Worm (Caenorhabditis elegans) whole organism, mixed stage, embryonic: ENCODE data around the gene tmbi-4.

Experiments used
- M03D4.4 ChIP-seq: sonication (generic microtip); optimal IDR thresholded peaks from 2 replicates; lab custom pipeline; 2017; ENCODE audit warnings: mild to moderate bottlenecking, missing genetic modification characterization, missing compliant biosample characterization
- bed-3 ChIP-seq: fragments of 200-800 bp; sonication (Bioruptor generic); optimal IDR thresholded peaks from 3 replicates; lab custom pipeline; 2018; ENCODE audit warnings: mild to moderate bottlenecking, missing genetic modification characterization, moderate library complexity, missing compliant biosample characterization
- blmp-1 ChIP-seq: fragments of 150-350 bp; optimal IDR thresholded peaks from 2 replicates; lab custom pipeline; 2014; ENCODE audit warnings: missing biosample characterization, missing genetic modification characterization
- ceh-39 ChIP-seq: fragments of 150-350 bp; optimal IDR thresholded peaks from 2 replicates; lab custom pipeline; 2014; ENCODE audit warnings: missing biosample characterization, missing genetic modification characterization
- ceh-83 ChIP-seq: fragments of 200-800 bp; sonication (Bioruptor generic); optimal IDR thresholded peaks from 2 replicates; lab custom pipeline; 2018; ENCODE audit warnings: mild to moderate bottlenecking, missing genetic modification characterization, missing compliant biosample characterization
- ces-1 ChIP-seq: fragments of 150-350 bp; optimal IDR thresholded peaks from 2 replicates; lab custom pipeline; 2014; ENCODE audit warnings: missing biosample characterization, missing genetic modification reagents, missing genetic modification characterization
- cnd-1 ChIP-seq: fragments of 200-800 bp; sonication (Bioruptor generic); optimal IDR thresholded peaks from 2 replicates; lab custom pipeline; 2018; ENCODE audit warnings: mild to moderate bottlenecking, missing genetic modification characterization, missing compliant biosample characterization
- drap-1 ChIP-seq: fragments of 200-800 bp; sonication (Bioruptor generic); optimal IDR thresholded peaks from 3 replicates; lab custom pipeline; 2018; ENCODE audit warnings: mild to moderate bottlenecking, missing genetic modification characterization, missing compliant biosample characterization
- elt-1 ChIP-seq: sonication (generic microtip); optimal IDR thresholded peaks from 2 replicates; lab custom pipeline; 2017; ENCODE audit warnings: missing genetic modification characterization, mild to moderate bottlenecking, missing compliant biosample characterization, antibody characterized with exemption, moderate library complexity, borderline replicate concordance; ENCODE audit not compliant: insufficient read depth
- elt-3 ChIP-seq: fragments of 150-350 bp; optimal IDR thresholded peaks from 2 replicates; lab custom pipeline; 2014; ENCODE audit warnings: missing biosample characterization, missing genetic modification characterization
- ham-2 ChIP-seq: fragments of 200-800 bp; sonication (Bioruptor generic); optimal IDR thresholded peaks from 2 replicates; lab custom pipeline; 2018; ENCODE audit warnings: mild to moderate bottlenecking, missing genetic modification characterization, missing compliant biosample characterization
- hlh-1 ChIP-seq: fragments of 150-350 bp; optimal IDR thresholded peaks from 2 replicates; lab custom pipeline; 2014; ENCODE audit warnings: missing biosample characterization, missing genetic modification reagents, missing genetic modification characterization
- lin-13 ChIP-seq: fragments of 150-350 bp; optimal IDR thresholded peaks from 2 replicates; lab custom pipeline; 2014; ENCODE audit warnings: missing biosample characterization, missing genetic modification characterization
- lin-32 ChIP-seq: fragments of 200-800 bp; sonication (Bioruptor generic); optimal IDR thresholded peaks from 2 replicates; lab custom pipeline; 2018; ENCODE audit warnings: mild to moderate bottlenecking, missing genetic modification characterization, missing compliant biosample characterization
- lsy-2 ChIP-seq: fragments of 150-350 bp; optimal IDR thresholded peaks from 2 replicates; lab custom pipeline; 2014; ENCODE audit warnings: missing biosample characterization, missing genetic modification characterization
- mab-5 ChIP-seq: fragments of 150-350 bp; optimal IDR thresholded peaks from 2 replicates; lab custom pipeline; 2014; ENCODE audit warnings: missing biosample characterization, missing genetic modification characterization
- mep-1 ChIP-seq: fragments of 150-350 bp; optimal IDR thresholded peaks from 2 replicates; lab custom pipeline; 2017; ENCODE audit warnings: missing biosample characterization, missing genetic modification reagents, missing genetic modification characterization, inconsistent platforms
- mls-2 ChIP-seq: sonication (generic microtip); optimal IDR thresholded peaks from 2 replicates; lab custom pipeline; 2016; ENCODE audit warnings: mild to moderate bottlenecking, missing genetic modification characterization, moderate library complexity, missing compliant biosample characterization
- nhr-2 ChIP-seq: fragments of 150-350 bp; optimal IDR thresholded peaks from 2 replicates; lab custom pipeline; 2014; ENCODE audit warnings: missing biosample characterization, missing genetic modification characterization
- nhr-237 ChIP-seq: fragments of 150-350 bp; optimal IDR thresholded peaks from 2 replicates; lab custom pipeline; 2014; ENCODE audit warnings: missing biosample characterization, missing genetic modification characterization
- pha-4 ChIP-seq: fragments of 150-350 bp; optimal IDR thresholded peaks from 2 replicates; lab custom pipeline; 2018; ENCODE audit warnings: missing biosample characterization, missing genetic modification reagents, missing genetic modification characterization
- sem-2 ChIP-seq: fragments of 200-800 bp; sonication (Bioruptor generic); optimal IDR thresholded peaks from 2 replicates; lab custom pipeline; 2018; ENCODE audit warnings: mild to moderate bottlenecking, missing genetic modification characterization, missing compliant biosample characterization
- snpc-4 ChIP-seq: fragments of 150-350 bp; optimal IDR thresholded peaks from 2 replicates; lab custom pipeline; 2014; ENCODE audit warnings: missing biosample characterization, missing genetic modification characterization
- sptf-1 ChIP-seq: sonication (generic microtip); optimal IDR thresholded peaks from 2 replicates; lab custom pipeline; 2017; ENCODE audit warnings: mild to moderate bottlenecking, missing genetic modification characterization, moderate library complexity, missing compliant biosample characterization
- unc-120 ChIP-seq: sonication (generic microtip); optimal IDR thresholded peaks from 2 replicates; lab custom pipeline; 2017; ENCODE audit warnings: missing genetic modification characterization, missing compliant biosample characterization; ENCODE audit not compliant: poor library complexity, severe bottlenecking
- unc-39 ChIP-seq: fragments of 150-350 bp; optimal IDR thresholded peaks from 2 replicates; lab custom pipeline; 2014; ENCODE audit warnings: missing biosample characterization, missing genetic modification characterization
- unc-62 ChIP-seq: fragments of 150-350 bp; optimal IDR thresholded peaks from 2 replicates; lab custom pipeline; 2014; ENCODE audit warnings: missing biosample characterization, missing genetic modification reagents, missing genetic modification characterization
- zip-8 ChIP-seq: fragments of 150-350 bp; optimal IDR thresholded peaks from 2 replicates; lab custom pipeline; 2014; ENCODE audit warnings: missing biosample characterization, missing genetic modification characterization

The tmbi-4 gene

ce11 chrX:9150269-9150744 lies at the start of gene tmbi-4:
Gene tmbi-4 (plus strand): TSS chrX:9150694.
- TF ChIP-seq unc-120 (tag; lab: Kevin White, UChicago) (no peak), ces-1 (GFP tag; lab: Kevin White, UChicago) (peak; percentile 44), drap-1 (GFP tag; lab: Kevin White, UChicago) (no peak), mep-1 (peak; percentile 26), ceh-39 (tag; lab: Kevin White, UChicago) (peak; percentile 44), hlh-1 (tag; lab: Kevin White, UChicago) (peak; percentile 59)

ce11 chrX:9102150-9102549 lies 48.3 kb upstream of the tmbi-4 start:
- TF ChIP-seq hlh-1 (tag; lab: Kevin White, UChicago) (no peak), bed-3 (peak; percentile 12), drap-1 (GFP tag; lab: Kevin White, UChicago) (peak; percentile 61), pha-4 (peak; percentile 77), blmp-1 (peak; percentile 58), sptf-1 (tag; lab: Kevin White, UChicago) (peak; percentile 62), lin-32 (GFP tag; lab: Kevin White, UChicago) (no peak), nhr-2 (tag; lab: Kevin White, UChicago) (peak; percentile 98), ham-2 (GFP tag; lab: Kevin White, UChicago) (peak; percentile 84), nhr-237 (peak; percentile 8), unc-62 (GFP tag; lab: Kevin White, UChicago) (peak; percentile 2), lin-13 (no peak)

- TF ChIP-seq pha-4: peak; percentile 82
- TF ChIP-seq zip-8 (tag; lab: Kevin White, UChicago): no peak
- TF ChIP-seq nhr-2 (tag; lab: Kevin White, UChicago): no peak
These were observed 47.4 kb upstream of the tmbi-4 start for ce11 chrX:9103048-9103447.

DNA sequence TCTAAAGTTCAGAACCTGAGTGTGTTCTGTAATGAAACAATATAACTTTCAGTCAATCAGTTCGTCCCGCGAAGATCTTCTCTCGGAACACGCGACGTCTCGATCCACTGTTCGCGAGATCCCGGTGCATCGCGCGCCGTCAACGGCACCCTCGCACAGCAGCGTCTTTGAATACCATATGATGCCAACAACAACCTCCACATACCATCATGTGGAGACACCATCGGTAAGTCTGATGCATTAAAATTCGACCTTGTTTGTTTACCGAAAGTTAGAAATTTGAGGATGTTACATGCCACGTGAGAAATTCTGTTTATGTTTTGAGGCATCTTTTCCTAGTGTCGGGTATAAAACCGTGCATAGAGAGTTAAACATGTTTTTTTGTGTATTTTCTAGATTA lies 46.9 kb upstream of the tmbi-4 start:
- TF ChIP-seq snpc-4 (tag; lab: Kevin White, UChicago) (no peak), cnd-1 (tag; lab: Kevin White, UChicago) (no peak)
- TF ChIP-seq, all 35 proteins: peak for 0

DNA sequence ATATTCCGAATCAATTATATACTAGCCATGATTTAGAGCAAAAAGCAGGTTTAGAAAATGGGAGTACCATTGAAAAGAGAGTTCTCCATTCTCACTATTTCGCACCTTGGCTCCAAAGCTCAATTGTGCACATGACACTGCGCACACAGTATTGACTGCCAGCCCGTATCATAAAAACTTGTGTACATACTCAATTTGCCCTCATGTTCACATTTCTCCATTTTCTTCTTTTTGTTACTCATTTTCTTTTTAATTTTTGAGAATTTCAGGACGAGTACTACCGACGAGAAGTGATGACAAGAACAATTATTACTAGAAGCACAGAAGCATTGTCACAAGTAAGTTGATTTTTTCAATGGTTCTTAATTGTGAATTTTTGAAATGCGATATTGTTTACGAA lies 46.1 kb upstream of the tmbi-4 start:
- TF ChIP-seq unc-39 (tag; lab: Kevin White, UChicago) (no peak), elt-1 (tag; lab: Kevin White, UChicago) (no peak), unc-120 (tag; lab: Kevin White, UChicago) (no peak), cnd-1 (tag; lab: Kevin White, UChicago) (no peak)
- TF ChIP-seq, all 35 proteins: peak for 0

DNA sequence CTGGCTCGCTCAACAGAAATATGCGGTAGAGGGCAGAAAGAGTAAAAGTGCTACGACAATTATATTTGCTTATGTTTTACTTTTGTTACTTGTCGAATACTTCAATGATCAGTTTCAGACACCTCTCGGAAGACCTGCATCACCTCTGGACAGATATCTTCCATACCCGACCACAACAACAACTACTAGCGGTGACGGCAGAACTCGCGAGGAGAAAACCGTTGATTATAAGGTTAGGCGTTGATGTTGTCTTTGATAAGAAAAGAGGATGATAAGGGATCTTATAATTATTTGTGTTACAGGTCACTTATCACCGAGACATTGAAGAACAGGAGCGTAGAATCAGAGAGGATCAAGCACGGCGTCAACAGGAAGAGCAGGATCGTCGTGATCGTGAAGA lies 45.4 kb upstream of the tmbi-4 start:
- TF ChIP-seq mls-2 (no peak), nhr-2 (tag; lab: Kevin White, UChicago) (no peak), pha-4 (no peak)

DNA sequence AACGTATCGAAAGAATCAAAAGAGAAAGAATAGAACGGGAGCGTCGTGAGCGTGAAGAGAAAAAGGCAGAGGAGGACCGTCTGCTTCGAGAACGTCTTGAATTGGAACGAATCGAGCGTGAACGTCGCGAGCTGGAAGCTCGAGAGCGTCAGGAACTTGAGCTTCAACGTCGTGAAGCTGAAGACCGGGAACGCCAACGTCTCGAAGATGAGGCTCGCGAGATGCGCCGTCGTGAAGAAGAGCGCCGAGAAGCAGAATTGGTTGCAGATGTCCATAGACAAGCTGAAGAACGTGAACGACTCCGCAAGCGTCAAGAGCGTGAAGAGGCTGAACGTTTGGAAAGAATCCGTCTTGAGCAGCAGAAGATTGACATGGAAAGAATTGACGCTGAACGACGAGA lies 44.6 kb upstream of the tmbi-4 start:
- no peak for TF ChIP-seq unc-39 (tag; lab: Kevin White, UChicago)
- no peak for TF ChIP-seq elt-3 (tag; lab: Kevin White, UChicago)
- TF ChIP-seq lsy-2 (tag; lab: Kevin White, UChicago): no peak
- no peak for TF ChIP-seq pha-4

ce11 chrX:9107866-9108265 lies 42.6 kb upstream of the tmbi-4 start:
- TF ChIP-seq pha-4 (no peak), drap-1 (GFP tag; lab: Kevin White, UChicago) (no peak), bed-3 (no peak), zip-8 (tag; lab: Kevin White, UChicago) (no peak), nhr-237 (no peak), mep-1 (no peak), sem-2 (no peak), ham-2 (GFP tag; lab: Kevin White, UChicago) (no peak), mls-2 (no peak), ceh-83 (no peak), unc-39 (tag; lab: Kevin White, UChicago) (no peak), hlh-1 (tag; lab: Kevin White, UChicago) (no peak), mab-5 (tag; lab: Kevin White, UChicago) (no peak), M03D4.4 (tag; lab: Kevin White, UChicago) (no peak), lin-32 (GFP tag; lab: Kevin White, UChicago) (no peak), sptf-1 (tag; lab: Kevin White, UChicago) (no peak), blmp-1 (no peak), ces-1 (GFP tag; lab: Kevin White, UChicago) (no peak), unc-62 (GFP tag; lab: Kevin White, UChicago) (no peak), nhr-2 (tag; lab: Kevin White, UChicago) (no peak)
